Fruit fly (Drosophila melanogaster) whole organism, embryonic: ENCODE results near the gene CG13046.

Experiments used
- Deaf1 ChIP-seq: fragments of 200-800 bp; optimal IDR thresholded peaks from 3 replicates; lab custom pipeline; 2019; ENCODE audit warnings: missing biosample characterization, mild to moderate bottlenecking, missing genetic modification characterization, moderate library complexity
- wek ChIP-seq: fragments of 200-800 bp; sonication (Bioruptor generic); optimal IDR thresholded peaks from 3 replicates; lab custom pipeline; 2018; ENCODE audit warnings: missing biosample characterization, mild to moderate bottlenecking, missing genetic modification characterization, moderate library complexity

dm6 chr3L:16319399-16319906, 31.2 kb upstream of the CG13046 start, which contains the start of the genes CG13041 and CG13060:
- peak; percentile 68 for TF ChIP-seq Deaf1 (tag; lab: Kevin White, UChicago)
- no peak for TF ChIP-seq wek
